Fruit fly (Drosophila melanogaster) whole organism, wandering third instar larva: Measurements from ENCODE around the gene CG3517.

Experiments used
- CG9705 ChIP-seq: fragments of 200-800 bp; sonication (Bioruptor generic); optimal IDR thresholded peaks from 2 replicates; lab custom pipeline; 2018; ENCODE audit warnings: missing biosample characterization, mild to moderate bottlenecking, missing genetic modification characterization
- Dif ChIP-seq: fragments of 200-275, 200-300 bp; sonication (Bioruptor generic); optimal IDR thresholded peaks from 2 replicates; lab custom pipeline; 2018; ENCODE audit warnings: missing biosample characterization, missing genetic modification characterization; ENCODE audit not compliant: partially characterized antibody
- Hnf4 ChIP-seq: fragments of 200-800 bp; sonication (Bioruptor generic); optimal IDR thresholded peaks from 2 replicates; lab custom pipeline; 2016; ENCODE audit warnings: missing biosample characterization, mild to moderate bottlenecking, missing genetic modification characterization
- Hr83 ChIP-seq: fragments of 200-300 bp; sonication (Bioruptor generic); optimal IDR thresholded peaks from 2 replicates; lab custom pipeline; 2016; ENCODE audit warnings: missing biosample characterization, mild to moderate bottlenecking, missing genetic modification characterization, moderate library complexity; ENCODE audit not compliant: poor library complexity, severe bottlenecking
- Rel ChIP-seq, 2 experiments: fragments of 200-800 bp; sonication (Bioruptor generic) in 1 of 2; optimal IDR thresholded peaks; 2 replicates in 1 of 2; 3 replicates in 1 of 2; lab custom pipeline; 2016 to 2019; ENCODE audit warnings: mild to moderate bottlenecking in 2 of 2, missing biosample characterization in 2 of 2, missing genetic modification characterization in 2 of 2, moderate library complexity in 1 of 2
- br ChIP-seq: fragments of 200-800 bp; sonication (Bioruptor generic); optimal IDR thresholded peaks from 2 replicates; lab custom pipeline; 2016; ENCODE audit warnings: missing biosample characterization, missing genetic modification characterization
- brk ChIP-seq: fragments of 200-800 bp; sonication (Bioruptor generic); optimal IDR thresholded peaks from 2 replicates; lab custom pipeline; 2016; ENCODE audit warnings: missing biosample characterization, mild to moderate bottlenecking, missing genetic modification characterization
- fru ChIP-seq: fragments of 200-800 bp; sonication (Bioruptor generic); optimal IDR thresholded peaks from 3 replicates; lab custom pipeline; 2016; ENCODE audit warnings: missing biosample characterization, mild to moderate bottlenecking, missing genetic modification characterization
- lola ChIP-seq: fragments of >200 bp; optimal IDR thresholded peaks from 2 replicates; lab custom pipeline; 2017; ENCODE audit warnings: missing biosample characterization, missing genetic modification characterization
- pan ChIP-seq: fragments of >200 bp; optimal IDR thresholded peaks from 2 replicates; lab custom pipeline; 2017
- psq ChIP-seq: fragments of 200-800 bp; sonication (Bioruptor generic); optimal IDR thresholded peaks from 3 replicates; lab custom pipeline; 2017; ENCODE audit warnings: missing biosample characterization, mild to moderate bottlenecking, missing genetic modification characterization, moderate library complexity
- sage ChIP-seq: fragments of 200-800 bp; sonication (Bioruptor generic); optimal IDR thresholded peaks from 2 replicates; lab custom pipeline; 2016; ENCODE audit warnings: missing biosample characterization, mild to moderate bottlenecking, missing genetic modification characterization
- usp ChIP-seq: fragments of >200 bp; optimal IDR thresholded peaks from 2 replicates; lab custom pipeline; 2017; ENCODE audit warnings: missing biosample characterization, missing genetic modification characterization

DNA sequence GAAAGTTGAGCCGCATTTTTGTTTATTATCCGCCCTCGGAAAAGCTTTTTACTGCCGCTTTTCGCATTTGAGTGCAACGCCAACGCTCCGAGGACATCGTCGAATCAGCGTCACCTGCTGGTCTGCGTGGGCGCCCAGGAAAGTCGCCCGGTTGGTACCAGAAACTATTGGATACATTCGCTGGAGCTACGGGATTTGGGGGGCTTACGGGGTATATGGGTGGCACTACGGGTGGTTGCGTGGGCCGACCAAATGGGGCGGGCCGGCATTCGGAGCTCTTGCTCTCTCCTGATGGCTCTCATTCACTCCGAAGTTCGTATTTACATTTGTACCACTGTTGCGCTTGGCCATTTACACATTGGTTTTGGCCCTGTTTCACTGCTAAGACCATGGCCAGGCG is 13.6 kb downstream of the CG3517 start:
- TF ChIP-seq Hnf4: no peak
- TF ChIP-seq lola (GFP tag; lab: Kevin White, UChicago): no peak
- TF ChIP-seq Rel (GFP tag; optimal IDR thresholded peaks at IDR 0.05; lab: Kevin White, UChicago): no peak
- TF ChIP-seq Rel (tag; optimal IDR thresholded peaks at IDR 0.05; lab: Kevin White, UChicago): no peak
- no peak for TF ChIP-seq usp (GFP tag; lab: Kevin White, UChicago)
- no peak for TF ChIP-seq sage (GFP tag; lab: Kevin White, UChicago)
- TF ChIP-seq Hr83 (GFP tag; lab: Kevin White, UChicago): no peak
- TF ChIP-seq fru (GFP tag; lab: Kevin White, UChicago): no peak
- TF ChIP-seq pan (lab: Kevin White, UChicago): no peak
- TF ChIP-seq CG9705 (GFP tag; lab: Kevin White, UChicago): no peak
- no peak for TF ChIP-seq psq (GFP tag; lab: Kevin White, UChicago)
- no peak for TF ChIP-seq br (GFP tag; lab: Kevin White, UChicago)
- TF ChIP-seq brk (GFP tag; lab: Kevin White, UChicago): no peak
- no peak for TF ChIP-seq Dif (GFP tag; lab: Kevin White, UChicago)
